Worm (Caenorhabditis elegans): ENCODE data around the gene srbc-33.

ce11 chrV:3468436-3468835 is 16.2 kb downstream of the srbc-33 start, which contains the start of gene gst-33:
- TF ChIP-seq lsy-12 (tag; optimal IDR thresholded peaks at IDR 0.05) (no peak), nhr-237 (tag; optimal IDR thresholded peaks at IDR 0.05) (no peak), ZK546.5 (tag; optimal IDR thresholded peaks at IDR 0.05) (no peak), snpc-4 (tag; optimal IDR thresholded peaks at IDR 0.05) (no peak), fkh-2 (tag; optimal IDR thresholded peaks at IDR 0.05) (no peak), elt-3 (tag; optimal IDR thresholded peaks at IDR 0.05) (no peak), fkh-10 (GFP tag; optimal IDR thresholded peaks at IDR 0.05) (no peak)
